Fruit fly (Drosophila melanogaster) whole organism, adult: Measurements from ENCODE around the gene Tsp74F.

Source experiments
- CG11617 ChIP-seq: fragments of 200-800 bp; sonication (Bioruptor generic); optimal IDR thresholded peaks from 2 replicates; lab custom pipeline; 2017; ENCODE audit warnings: mild to moderate bottlenecking, missing biosample characterization, missing genetic modification reagents, missing genetic modification characterization
- CG12768 ChIP-seq: fragments of 200-800 bp; sonication (Bioruptor generic); optimal IDR thresholded peaks from 2 replicates; lab custom pipeline; 2017; ENCODE audit warnings: missing biosample characterization, missing genetic modification characterization, mild to moderate bottlenecking, moderate library complexity, missing genetic modification reagents
- CG5204 ChIP-seq: fragments of 200-800 bp; sonication (Bioruptor generic); optimal IDR thresholded peaks from 2 replicates; lab custom pipeline; 2016; ENCODE audit warnings: missing biosample characterization, missing genetic modification characterization
- CG7045 ChIP-seq: fragments of 200-800 bp; sonication (Bioruptor generic); optimal IDR thresholded peaks from 2 replicates; lab custom pipeline; 2017; ENCODE audit warnings: missing biosample characterization, mild to moderate bottlenecking, missing genetic modification characterization
- CG7101 ChIP-seq: fragments of 200-800 bp; sonication (Bioruptor generic); optimal IDR thresholded peaks from 2 replicates; lab custom pipeline; 2018; ENCODE audit warnings: missing biosample characterization, mild to moderate bottlenecking, missing genetic modification characterization, moderate library complexity
- Crg-1 ChIP-seq: fragments of 200-800 bp; sonication (Bioruptor generic); optimal IDR thresholded peaks from 2 replicates; lab custom pipeline; 2016; ENCODE audit warnings: missing biosample characterization, missing genetic modification characterization
- Hr96 ChIP-seq: fragments of 200-800 bp; sonication (Bioruptor generic); optimal IDR thresholded peaks from 2 replicates; lab custom pipeline; 2016; ENCODE audit warnings: missing biosample characterization, missing genetic modification characterization
- bab1 ChIP-seq: fragments of 200-800 bp; sonication (Bioruptor generic); optimal IDR thresholded peaks from 3 replicates; lab custom pipeline; 2019; ENCODE audit warnings: missing biosample characterization, mild to moderate bottlenecking, missing genetic modification characterization, moderate library complexity
- kay ChIP-seq: fragments of 200-800 bp; sonication (Bioruptor generic); peaks from one replicate; lab custom pipeline; 2016; ENCODE audit warnings: missing biosample characterization, missing genetic modification characterization, borderline replicate concordance
- tj ChIP-seq: fragments of 200-800 bp; sonication (Bioruptor generic); optimal IDR thresholded peaks from 3 replicates; lab custom pipeline; 2017; ENCODE audit warnings: missing biosample characterization, mild to moderate bottlenecking, missing genetic modification characterization, moderate library complexity

dm6 chr3L:17884276-17884675 lies 11.4 kb downstream of the Tsp74F start, which contains the start of gene CG5506:
- TF ChIP-seq CG7045 (GFP tag; lab: Kevin White, UChicago), result no peak
- TF ChIP-seq kay, result no peak
- TF ChIP-seq CG7101 (tag; lab: Kevin White, UChicago), result no peak
- no peak for TF ChIP-seq bab1 (GFP tag; lab: Kevin White, UChicago)
- no peak for TF ChIP-seq Crg-1 (GFP tag; lab: Kevin White, UChicago)
- no peak for TF ChIP-seq CG11617 (GFP tag; lab: Kevin White, UChicago)
- no peak for TF ChIP-seq tj
- no peak for TF ChIP-seq Hr96 (GFP tag; lab: Kevin White, UChicago)
- TF ChIP-seq CG5204 (GFP tag; lab: Kevin White, UChicago), result no peak
- TF ChIP-seq CG12768 (GFP tag; lab: Kevin White, UChicago), result no peak
